Worm (Caenorhabditis elegans) whole organism, L4 larva: ENCODE data around the gene cnt-2.

ENCODE experiments used
- aha-1 ChIP-seq: fragments of 150-350 bp; peaks from one replicate; lab custom pipeline; 2014; ENCODE audit warnings: missing biosample characterization, missing genetic modification characterization
- arid-1 ChIP-seq: fragments of 200-800 bp; sonication (Bioruptor generic); conservative IDR thresholded peaks from 2 replicates; pipeline ENCODE4 v1.3.6; 2022; ENCODE audit warnings: missing genetic modification reagents, missing genetic modification characterization, missing compliant biosample characterization
- ceh-20 ChIP-seq: fragments of 200-800 bp; sonication (Bioruptor generic); IDR thresholded peaks from 2 replicates; pipeline ENCODE4 v1.3.6; 2022; ENCODE audit warnings: missing genetic modification reagents, missing genetic modification characterization, missing compliant biosample characterization
- ceh-28 ChIP-seq: fragments of 150-350 bp; optimal IDR thresholded peaks from 2 replicates; lab custom pipeline; 2014; ENCODE audit warnings: missing biosample characterization, missing genetic modification reagents, missing genetic modification characterization
- ceh-62 ChIP-seq: sonication (generic microtip); optimal IDR thresholded peaks from 2 replicates; lab custom pipeline; 2017; ENCODE audit warnings: missing biosample characterization, missing genetic modification characterization
- cey-2 ChIP-seq: sonication (generic microtip); optimal IDR thresholded peaks from 3 replicates; lab custom pipeline; 2017; ENCODE audit warnings: missing genetic modification characterization, mild to moderate bottlenecking, missing compliant biosample characterization, antibody characterized with exemption, borderline replicate concordance; ENCODE audit not compliant: insufficient read depth
- daf-16 ChIP-seq, 3 experiments: sonication (generic microtip); optimal IDR thresholded peaks; 2 replicates each; lab custom pipeline; 2016 to 2017; ENCODE audit warnings: missing genetic modification characterization in 3 of 3, missing genetic modification reagents in 3 of 3, mild to moderate bottlenecking in 2 of 3, missing compliant biosample characterization in 2 of 3, missing biosample characterization in 1 of 3, moderate library complexity in 1 of 3
- dve-1 ChIP-seq: sonication (generic microtip); optimal IDR thresholded peaks from 2 replicates; lab custom pipeline; 2017; ENCODE audit warnings: antibody characterized with exemption, mild to moderate bottlenecking, missing genetic modification characterization, missing compliant biosample characterization; ENCODE audit not compliant: insufficient read depth
- egl-43 ChIP-seq: fragments of 200-800 bp; sonication (Bioruptor generic); IDR thresholded peaks from 2 replicates; pipeline ENCODE4 v1.3.6; 2022; ENCODE audit warnings: missing genetic modification reagents, missing genetic modification characterization, missing compliant biosample characterization
- fkh-10 ChIP-seq: fragments of 150-350 bp; optimal IDR thresholded peaks from 2 replicates; lab custom pipeline; 2014; ENCODE audit warnings: missing biosample characterization, missing genetic modification reagents, missing genetic modification characterization
- hlh-11 ChIP-seq: fragments of 200-800 bp; sonication (Bioruptor generic); optimal IDR thresholded peaks from 2 replicates; lab custom pipeline; 2018; ENCODE audit warnings: mild to moderate bottlenecking, missing genetic modification characterization, missing compliant biosample characterization
- hlh-30 ChIP-seq: sonication (generic microtip); optimal IDR thresholded peaks from 2 replicates; lab custom pipeline; 2017; ENCODE audit warnings: antibody characterized with exemption, mild to moderate bottlenecking, missing genetic modification characterization, missing compliant biosample characterization; ENCODE audit not compliant: insufficient read depth
- hmg-1.1 ChIP-seq: fragments of 200-800 bp; sonication (Bioruptor generic); IDR thresholded peaks from 2 replicates; pipeline ENCODE4 v1.3.6; 2022; ENCODE audit warnings: missing genetic modification reagents, missing genetic modification characterization, missing compliant biosample characterization
- jun-1 ChIP-seq: fragments of 150-350 bp; optimal IDR thresholded peaks from 2 replicates; lab custom pipeline; 2014; ENCODE audit warnings: missing biosample characterization, missing genetic modification reagents, missing genetic modification characterization
- lin-29 ChIP-seq: fragments of 200-800 bp; sonication (Bioruptor generic); IDR thresholded peaks from 2 replicates; pipeline ENCODE4 v1.3.6; 2022; ENCODE audit warnings: missing genetic modification reagents, missing genetic modification characterization, missing compliant biosample characterization
- lsy-2 ChIP-seq, 2 experiments: fragments of 150-350 bp in 1 of 2; sonication (generic microtip) in 1 of 2; optimal IDR thresholded peaks; 2 replicates each; lab custom pipeline; 2014 to 2017; ENCODE audit warnings: missing biosample characterization in 2 of 2, missing genetic modification characterization in 2 of 2
- madf-5 ChIP-seq, 2 experiments: fragments of 200-800 bp; sonication (Bioruptor generic); IDR thresholded peaks; 2 replicates each; pipeline ENCODE4 v1.3.6; 2022; ENCODE audit warnings: missing compliant biosample characterization in 2 of 2, missing genetic modification characterization in 2 of 2
- madf-9 ChIP-seq: fragments of 200-800 bp; sonication (Bioruptor generic); conservative IDR thresholded peaks from 2 replicates; pipeline ENCODE4 v1.3.6; 2022; ENCODE audit warnings: missing genetic modification reagents, missing genetic modification characterization, missing compliant biosample characterization
- mdl-1 ChIP-seq, 2 experiments: fragments of 150-350 bp in 1 of 2; sonication (generic microtip) in 1 of 2; optimal IDR thresholded peaks; 2 replicates each; lab custom pipeline; 2014 to 2017; ENCODE audit warnings: missing biosample characterization in 2 of 2, missing genetic modification characterization in 2 of 2
- mep-1 ChIP-seq: fragments of 150-350 bp; sonication (generic microtip); optimal IDR thresholded peaks from 3 replicates; lab custom pipeline; 2014; ENCODE audit warnings: missing biosample characterization, missing genetic modification characterization
- mes-2 ChIP-seq: sonication (generic microtip); optimal IDR thresholded peaks from 2 replicates; lab custom pipeline; 2016; ENCODE audit warnings: missing genotype, mild to moderate bottlenecking, missing genetic modification characterization, missing compliant biosample characterization; ENCODE audit not compliant: poor library complexity, severe bottlenecking
- nhr-237 ChIP-seq: sonication (generic microtip); optimal IDR thresholded peaks from 2 replicates; lab custom pipeline; 2017; ENCODE audit warnings: missing biosample characterization, missing genetic modification characterization
- nhr-25 ChIP-seq: sonication (generic microtip); optimal IDR thresholded peaks from 2 replicates; lab custom pipeline; 2017; ENCODE audit warnings: missing genetic modification characterization, mild to moderate bottlenecking, missing compliant biosample characterization, antibody characterized with exemption, moderate library complexity, borderline replicate concordance; ENCODE audit not compliant: insufficient read depth
- nhr-28 ChIP-seq: fragments of 150-350 bp; optimal IDR thresholded peaks from 2 replicates; lab custom pipeline; 2014; ENCODE audit warnings: missing biosample characterization, missing genetic modification characterization
- nhr-48 ChIP-seq: sonication (generic microtip); optimal IDR thresholded peaks from 2 replicates; lab custom pipeline; 2016; ENCODE audit warnings: mild to moderate bottlenecking, missing genetic modification characterization, missing compliant biosample characterization
- nhr-6 ChIP-seq: fragments of 150-350 bp; optimal IDR thresholded peaks from 2 replicates; lab custom pipeline; 2014; ENCODE audit warnings: missing biosample characterization, missing genetic modification characterization
- nhr-76 ChIP-seq: fragments of 150-350 bp; optimal IDR thresholded peaks from 2 replicates; lab custom pipeline; 2014; ENCODE audit warnings: missing biosample characterization, missing genetic modification characterization
- nhr-77 ChIP-seq: fragments of 150-350 bp; optimal IDR thresholded peaks from 2 replicates; lab custom pipeline; 2014; ENCODE audit warnings: missing biosample characterization, missing genetic modification characterization
- pha-4 ChIP-seq, 2 experiments: fragments of 150-350 bp in 1 of 2; fragments of 200-800 bp in 1 of 2; sonication (Bioruptor generic) in 1 of 2; IDR thresholded peaks in 1 of 2; optimal IDR thresholded peaks in 1 of 2; 2 replicates each; pipeline versions ENCODE4 v1.3.6 to Lab custom; 2014 to 2022; ENCODE audit warnings: missing genetic modification characterization in 2 of 2, missing genetic modification reagents in 2 of 2, missing biosample characterization in 1 of 2, missing compliant biosample characterization in 1 of 2
- php-3 ChIP-seq: fragments of 200-800 bp; sonication (Bioruptor generic); IDR thresholded peaks from 2 replicates; pipeline ENCODE4 v1.3.6; 2022; ENCODE audit warnings: missing genetic modification reagents, missing genetic modification characterization, missing compliant biosample characterization
- rbr-2 ChIP-seq: sonication (generic microtip); optimal IDR thresholded peaks from 2 replicates; lab custom pipeline; 2016; ENCODE audit warnings: missing genotype, missing genetic modification characterization, missing compliant biosample characterization
- set-16 ChIP-seq: fragments of 200-800 bp; sonication (Bioruptor generic); IDR thresholded peaks from 2 replicates; pipeline ENCODE4 v1.3.6; 2022; ENCODE audit warnings: missing genetic modification reagents, missing genetic modification characterization, missing compliant biosample characterization
- snpc-1.2 ChIP-seq: fragments of 200-800 bp; sonication (Bioruptor generic); IDR thresholded peaks from 2 replicates; pipeline ENCODE4 v1.3.6; 2022; ENCODE audit warnings: missing genetic modification reagents, missing genetic modification characterization, missing compliant biosample characterization
- spr-3 ChIP-seq: fragments of 200-800 bp; sonication (Bioruptor generic); optimal IDR thresholded peaks from 2 replicates; lab custom pipeline; 2018; ENCODE audit warnings: mild to moderate bottlenecking, missing genetic modification characterization, missing compliant biosample characterization
- unc-62 ChIP-seq, 3 experiments: fragments of 150-350 bp in 1 of 3; sonication (generic microtip); optimal IDR thresholded peaks in 2 of 3; peaks in 1 of 3; 1 replicate in 1 of 3; 2 replicates in 2 of 3; lab custom pipeline; 2014 to 2017; ENCODE audit warnings: missing biosample characterization in 3 of 3, missing genetic modification characterization in 3 of 3, missing genetic modification reagents in 3 of 3, missing genotype in 1 of 3
- vab-7 ChIP-seq: fragments of 200-800 bp; sonication (Bioruptor generic); IDR thresholded peaks from 2 replicates; pipeline ENCODE4 v1.3.6; 2022; ENCODE audit warnings: missing genetic modification reagents, missing genetic modification characterization, missing compliant biosample characterization

cnt-2 gene

ce11 chrIII:10631870-10632509, 22.8 kb upstream of the cnt-2 start:
- TF ChIP-seq unc-62 (GFP tag; optimal IDR thresholded peaks at IDR 0.05 in 1 of 2; lab: Kevin White, UChicago): peak in 1 of 2 experiments; percentile 72
- TF ChIP-seq unc-62 (tag; optimal IDR thresholded peaks at IDR 0.05; lab: Kevin White, UChicago): no peak
- no peak for TF ChIP-seq egl-43 (GFP tag; lab: Robert Waterston, UW)
- no peak for TF ChIP-seq spr-3
- TF ChIP-seq nhr-237 (tag; lab: Kevin White, UChicago): no peak
- no peak for TF ChIP-seq nhr-6 (tag; lab: Kevin White, UChicago)
- peak; percentile 53 for TF ChIP-seq aha-1 (tag; lab: Kevin White, UChicago)
- TF ChIP-seq ceh-62 (tag; lab: Kevin White, UChicago): no peak
- no peak for TF ChIP-seq vab-7 (GFP tag; lab: Robert Waterston, UW)
- no peak for TF ChIP-seq cey-2 (tag; lab: Kevin White, UChicago)
- no peak for TF ChIP-seq set-16 (GFP tag; lab: Robert Waterston, UW)
- no peak for TF ChIP-seq ceh-20 (GFP tag; lab: Robert Waterston, UW)
- TF ChIP-seq nhr-77: no peak

ce11 chrIII:10632590-10633402, 22.0 kb upstream of the cnt-2 start, which contains the start of gene Y39A1A.10:
TSS of gene Y39A1A.10 (plus strand) at chrIII:10632728.
- TF ChIP-seq mes-2 (peak; percentile 51), snpc-1.2 (GFP tag; lab: Robert Waterston, UW) (no peak), rbr-2 (tag; lab: Kevin White, UChicago) (peak; percentile 15), ceh-28 (tag; lab: Kevin White, UChicago) (peak; percentile 28), hlh-11 (peak; percentile 70), jun-1 (tag; lab: Kevin White, UChicago) (no peak), pha-4 (GFP tag; IDR thresholded peaks at IDR 0.05; lab: Robert Waterston, UW) (no peak; the same call in 1 of the 2 replicates), pha-4 (tag; optimal IDR thresholded peaks at IDR 0.05; lab: Kevin White, UChicago) (peak; percentile 52), nhr-76 (no peak), php-3 (GFP tag; lab: Robert Waterston, UW) (0 out of 2 replicates have a peak, but pooled peaks have one; percentile 11), daf-16 (GFP tag; optimal IDR thresholded peaks at IDR 0.05; lab: Kevin White, UChicago) (peak in 1 of 2 experiments; percentile 58), daf-16 (tag; optimal IDR thresholded peaks at IDR 0.05; lab: Kevin White, UChicago) (peak; percentile 51), arid-1 (0 out of 2 replicates have a peak, but pooled peaks have one; percentile 9), madf-9 (GFP tag; lab: Robert Waterston, UW) (no peak), nhr-6 (tag; lab: Kevin White, UChicago) (peak; percentile 1), mep-1 (tag; lab: Kevin White, UChicago) (peak; percentile 57), nhr-25 (tag; lab: Kevin White, UChicago) (peak; percentile 80), dve-1 (tag; lab: Kevin White, UChicago) (peak; percentile 24), mdl-1 (tag; optimal IDR thresholded peaks at IDR 0.05; lab: Kevin White, UChicago) (peak; percentile 73 to 85), lin-29 (GFP tag; lab: Robert Waterston, UW) (no peak), set-16 (GFP tag; lab: Robert Waterston, UW) (peak; percentile 98), nhr-28 (tag; lab: Kevin White, UChicago) (peak; percentile 79), lsy-2 (tag; optimal IDR thresholded peaks at IDR 0.05; lab: Kevin White, UChicago) (peak in 1 of 2 experiments; percentile 31), madf-5 (GFP tag; IDR thresholded peaks at IDR 0.05; lab: Robert Waterston, UW) (no peak), fkh-10 (peak; percentile 67), hmg-1.1 (peak; percentile 19; the same call in 1 of the 2 replicates), hlh-30 (tag; lab: Kevin White, UChicago) (peak; percentile 3), aha-1 (tag; lab: Kevin White, UChicago) (peak; percentile 96), nhr-48 (tag; lab: Kevin White, UChicago) (peak; percentile 3)
- TF ChIP-seq, all 104 proteins: peak for 21
